Fruit fly (Drosophila melanogaster) whole organism, wandering third instar larva: ENCODE measurements around the gene CG16815.

Experiments
- CrebA ChIP-seq: fragments of 200-800 bp; sonication (Bioruptor generic); optimal IDR thresholded peaks from 2 replicates; lab custom pipeline; 2016; ENCODE audit warnings: missing biosample characterization, mild to moderate bottlenecking, missing genetic modification characterization, borderline replicate concordance
- Myc ChIP-seq: fragments of >200 bp; optimal IDR thresholded peaks from 2 replicates; lab custom pipeline; 2017
- N ChIP-seq: fragments of >200 bp; optimal IDR thresholded peaks from 2 replicates; lab custom pipeline; 2018; ENCODE audit warnings: missing biosample characterization, missing external identifiers, missing genetic modification characterization
- br ChIP-seq: fragments of 200-800 bp; sonication (Bioruptor generic); optimal IDR thresholded peaks from 2 replicates; lab custom pipeline; 2016; ENCODE audit warnings: missing biosample characterization, missing genetic modification characterization
- brk ChIP-seq: fragments of 200-800 bp; sonication (Bioruptor generic); optimal IDR thresholded peaks from 2 replicates; lab custom pipeline; 2016; ENCODE audit warnings: missing biosample characterization, mild to moderate bottlenecking, missing genetic modification characterization
- fru ChIP-seq: fragments of 200-800 bp; sonication (Bioruptor generic); optimal IDR thresholded peaks from 3 replicates; lab custom pipeline; 2016; ENCODE audit warnings: missing biosample characterization, mild to moderate bottlenecking, missing genetic modification characterization
- h ChIP-seq: fragments of 200-800 bp; sonication (Bioruptor generic); optimal IDR thresholded peaks from 3 replicates; lab custom pipeline; 2016; ENCODE audit warnings: missing biosample characterization, mild to moderate bottlenecking, missing genetic modification characterization
- jim ChIP-seq: fragments of 175-275, 200-325 bp; sonication (Bioruptor generic); optimal IDR thresholded peaks from 2 replicates; lab custom pipeline; 2016; ENCODE audit warnings: missing biosample characterization, mild to moderate bottlenecking, missing genetic modification characterization
- lola ChIP-seq: fragments of >200 bp; optimal IDR thresholded peaks from 2 replicates; lab custom pipeline; 2017; ENCODE audit warnings: missing biosample characterization, missing genetic modification characterization
- pan ChIP-seq: fragments of >200 bp; optimal IDR thresholded peaks from 2 replicates; lab custom pipeline; 2017
- tai ChIP-seq: sonication (Bioruptor generic); optimal IDR thresholded peaks from 2 replicates; lab custom pipeline; 2016; ENCODE audit warnings: missing biosample characterization, missing genetic modification characterization
- usp ChIP-seq: fragments of >200 bp; optimal IDR thresholded peaks from 2 replicates; lab custom pipeline; 2017; ENCODE audit warnings: missing biosample characterization, missing genetic modification characterization

DNA sequence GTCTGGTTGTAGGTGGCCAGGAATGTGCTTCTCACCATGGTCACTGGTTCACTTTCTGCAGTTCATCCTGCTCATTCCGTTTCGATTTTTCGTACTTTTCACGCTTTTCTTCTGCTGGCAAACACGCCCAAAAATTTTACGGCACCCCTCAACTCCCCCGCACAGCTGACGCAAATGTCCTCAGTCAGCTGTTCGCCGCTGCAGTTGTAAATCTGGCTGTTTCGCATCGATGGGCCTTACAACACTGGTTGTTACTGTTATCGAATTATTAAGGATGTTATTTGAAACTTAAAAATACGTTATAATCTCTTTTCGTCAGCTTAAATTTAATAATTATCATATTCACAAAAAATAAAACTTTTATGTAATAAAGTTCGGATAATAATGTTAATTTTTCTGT lies 47.2 kb upstream of the CG16815 start, which contains the start of gene Mgat3:
- TF ChIP-seq fru (GFP tag; lab: Kevin White, UChicago): no peak
- no peak for TF ChIP-seq h (GFP tag; lab: Kevin White, UChicago)
- no peak for TF ChIP-seq CrebA (GFP tag; lab: Kevin White, UChicago)
- no peak for TF ChIP-seq lola (GFP tag; lab: Kevin White, UChicago)
- no peak for TF ChIP-seq jim (GFP tag; lab: Kevin White, UChicago)
- no peak for TF ChIP-seq N (GFP tag; lab: Kevin White, UChicago)
- TF ChIP-seq pan: no peak
- TF ChIP-seq Myc (lab: Kevin White, UChicago): no peak
- no peak for TF ChIP-seq brk (GFP tag; lab: Kevin White, UChicago)
- no peak for TF ChIP-seq br (GFP tag; lab: Kevin White, UChicago)
- TF ChIP-seq tai: no peak
- TF ChIP-seq usp: no peak
